Fruit fly (Drosophila melanogaster) whole organism, embryonic: ENCODE data around the gene dgt2.

Source experiments
- Asciz ChIP-seq: fragments of 200-800 bp; sonication (Bioruptor generic); optimal IDR thresholded peaks from 2 replicates; lab custom pipeline; 2017; ENCODE audit warnings: missing biosample characterization, mild to moderate bottlenecking, missing genetic modification characterization, missing genetic modification reagents
- C15 ChIP-seq: fragments of 200-800 bp; sonication (Bioruptor generic); IDR thresholded peaks from 3 replicates; pipeline ENCODE4 v1.3.6; 2022; ENCODE audit warnings: missing biosample characterization, missing genetic modification characterization
- CG10274 ChIP-seq: fragments of 200-800 bp; sonication (Bioruptor generic); optimal IDR thresholded peaks from 3 replicates; lab custom pipeline; 2017; ENCODE audit warnings: missing biosample characterization, mild to moderate bottlenecking, missing genetic modification characterization
- CG10462 ChIP-seq: fragments of 200-800 bp; sonication (Bioruptor generic); optimal IDR thresholded peaks from 2 replicates; lab custom pipeline; 2016; ENCODE audit warnings: missing biosample characterization, missing genetic modification characterization
- CG11093 ChIP-seq: fragments of 200-800 bp; sonication (Bioruptor generic); IDR thresholded peaks from 3 replicates; pipeline ENCODE4 v1.3.6; 2022; ENCODE audit warnings: missing biosample characterization, missing genetic modification characterization
- CG11504 ChIP-seq: fragments of 200-800 bp; sonication (Bioruptor generic); optimal IDR thresholded peaks from 3 replicates; lab custom pipeline; 2019; ENCODE audit warnings: missing biosample characterization, mild to moderate bottlenecking, missing genetic modification characterization, moderate library complexity
- CG11696 ChIP-seq: fragments of 200-800 bp; sonication (Bioruptor generic); IDR thresholded peaks from 2 replicates; pipeline ENCODE4 v1.3.6; 2022; ENCODE audit warnings: missing biosample characterization, missing genetic modification characterization
- CG12219 ChIP-seq: fragments of 200-800 bp; sonication (Bioruptor generic); optimal IDR thresholded peaks from 3 replicates; lab custom pipeline; 2018; ENCODE audit warnings: missing biosample characterization, mild to moderate bottlenecking, missing genetic modification characterization
- CG14710 ChIP-seq: fragments of 200-800 bp; sonication (Bioruptor generic); optimal IDR thresholded peaks from 3 replicates; lab custom pipeline; 2019; ENCODE audit warnings: missing biosample characterization, mild to moderate bottlenecking, missing genetic modification characterization, moderate library complexity
- CG16815 ChIP-seq: fragments of 200-800 bp; sonication (Bioruptor generic); optimal IDR thresholded peaks from 3 replicates; lab custom pipeline; 2017; ENCODE audit warnings: missing biosample characterization, mild to moderate bottlenecking, missing genetic modification characterization
- CG17359 ChIP-seq: fragments of 200-800 bp; sonication (Bioruptor generic); optimal IDR thresholded peaks from 3 replicates; lab custom pipeline; 2018; ENCODE audit warnings: missing biosample characterization, mild to moderate bottlenecking, missing genetic modification characterization, moderate library complexity
- CG1832 ChIP-seq: fragments of 200-800 bp; sonication (Bioruptor generic); optimal IDR thresholded peaks from 2 replicates; lab custom pipeline; 2017; ENCODE audit warnings: missing biosample characterization, mild to moderate bottlenecking, missing genetic modification characterization, inconsistent platforms
- CG2120 ChIP-seq: fragments of 200-800 bp; sonication (Bioruptor generic); optimal IDR thresholded peaks from 3 replicates; lab custom pipeline; 2016; ENCODE audit warnings: missing biosample characterization, missing genetic modification characterization
- CG30020 ChIP-seq: fragments of 200-800 bp; optimal IDR thresholded peaks from 2 replicates; lab custom pipeline; 2019; ENCODE audit warnings: missing biosample characterization, mild to moderate bottlenecking, missing genetic modification characterization, moderate library complexity
- CG31441 ChIP-seq: fragments of 200-800 bp; sonication (Bioruptor generic); IDR thresholded peaks from 2 replicates; pipeline ENCODE4 v1.3.6; 2022; ENCODE audit warnings: missing biosample characterization, missing genetic modification characterization
- CG3838 ChIP-seq: fragments of 200-800 bp; sonication (Bioruptor generic); optimal IDR thresholded peaks from 3 replicates; lab custom pipeline; 2016; ENCODE audit warnings: missing biosample characterization, missing genetic modification characterization
- CG5180 ChIP-seq: fragments of 200-800 bp; sonication (Bioruptor generic); optimal IDR thresholded peaks from 3 replicates; lab custom pipeline; 2017; ENCODE audit warnings: missing biosample characterization, missing genetic modification characterization, mild to moderate bottlenecking, moderate library complexity, missing genetic modification reagents
- CG9215 ChIP-seq: fragments of 200-800 bp; sonication (Bioruptor generic); IDR thresholded peaks from 2 replicates; pipeline ENCODE4 v1.3.6; 2022; ENCODE audit warnings: missing biosample characterization, missing genetic modification characterization
- D ChIP-seq, 2 experiments: fragments of 200-800 bp in 1 of 2; fragments of >200 bp in 1 of 2; sonication (Bioruptor generic) in 1 of 2; optimal IDR thresholded peaks; 2 replicates in 1 of 2; 3 replicates in 1 of 2; lab custom pipeline; 2017; ENCODE audit warnings: mild to moderate bottlenecking in 1 of 2, missing biosample characterization in 1 of 2, missing genetic modification characterization in 1 of 2, missing genetic modification reagents in 1 of 2
- Dref ChIP-seq: fragments of 200-800 bp; sonication (Bioruptor generic); IDR thresholded peaks from 2 replicates; pipeline ENCODE4 v1.3.6; 2022; ENCODE audit warnings: missing biosample characterization, missing genetic modification characterization
- E2f1 ChIP-seq: fragments of 200-800 bp; sonication (Bioruptor generic); IDR thresholded peaks from 2 replicates; pipeline ENCODE4 v1.3.6; 2022; ENCODE audit warnings: missing biosample characterization, missing genetic modification characterization
- Fer1 ChIP-seq: fragments of 200-800 bp; sonication (Bioruptor generic); optimal IDR thresholded peaks from 2 replicates; lab custom pipeline; 2017; ENCODE audit warnings: missing biosample characterization, mild to moderate bottlenecking, missing genetic modification characterization
- GATAe ChIP-seq: fragments of 200-800 bp; sonication (Bioruptor generic); conservative IDR thresholded peaks from 2 replicates; pipeline ENCODE4 v1.3.6; 2022; ENCODE audit warnings: missing biosample characterization, missing genetic modification characterization
- HHEX ChIP-seq: fragments of 200-800 bp; sonication (Bioruptor generic); optimal IDR thresholded peaks from 3 replicates; lab custom pipeline; 2017; ENCODE audit warnings: missing biosample characterization, mild to moderate bottlenecking, missing genetic modification characterization, missing genetic modification reagents
- Hmx ChIP-seq: fragments of 200-800 bp; sonication (Bioruptor generic); optimal IDR thresholded peaks from 2 replicates; lab custom pipeline; 2016; ENCODE audit warnings: missing biosample characterization, missing genetic modification characterization
- Hr39 ChIP-seq: fragments of >200 bp; optimal IDR thresholded peaks from 2 replicates; lab custom pipeline; 2017
- MESR4 ChIP-seq: fragments of 200-800 bp; sonication (Bioruptor generic); optimal IDR thresholded peaks from 2 replicates; lab custom pipeline; 2018; ENCODE audit warnings: missing biosample characterization, mild to moderate bottlenecking, missing genetic modification characterization, moderate library complexity
- Mad ChIP-seq: fragments of 200-800 bp; sonication (Bioruptor generic); optimal IDR thresholded peaks from 2 replicates; lab custom pipeline; 2016; ENCODE audit warnings: missing biosample characterization, missing genetic modification characterization
- Mes4 ChIP-seq: fragments of 200-800 bp; sonication (Bioruptor generic); optimal IDR thresholded peaks from 2 replicates; lab custom pipeline; 2016; ENCODE audit warnings: missing biosample characterization, missing genetic modification characterization
- NK7.1 ChIP-seq: fragments of 200-800 bp; sonication (Bioruptor generic); optimal IDR thresholded peaks from 3 replicates; lab custom pipeline; 2016; ENCODE audit warnings: missing biosample characterization, missing genetic modification characterization
- Sox102F ChIP-seq: fragments of 200-800 bp; sonication (Bioruptor generic); optimal IDR thresholded peaks from 2 replicates; lab custom pipeline; 2018; ENCODE audit warnings: missing biosample characterization, mild to moderate bottlenecking, missing genetic modification characterization, moderate library complexity
- bbx ChIP-seq: fragments of 200-800 bp; sonication (Bioruptor generic); IDR thresholded peaks from 2 replicates; pipeline ENCODE4 v1.3.6; 2022; ENCODE audit warnings: missing biosample characterization, missing genetic modification characterization; ENCODE audit not compliant: partially characterized antibody
- caup ChIP-seq: fragments of 200-800 bp; sonication (Bioruptor generic); optimal IDR thresholded peaks from 3 replicates; lab custom pipeline; 2017; ENCODE audit warnings: missing biosample characterization, mild to moderate bottlenecking, missing genetic modification characterization, moderate library complexity; ENCODE audit not compliant: severe bottlenecking
- da ChIP-seq: fragments of 200-800 bp; sonication (Bioruptor generic); optimal IDR thresholded peaks from 2 replicates; lab custom pipeline; 2016; ENCODE audit warnings: missing biosample characterization, missing genetic modification characterization
- gsb ChIP-seq: fragments of 200-800 bp; sonication (Bioruptor generic); IDR thresholded peaks from 2 replicates; pipeline ENCODE4 v1.3.6; 2022; ENCODE audit warnings: missing biosample characterization, missing genetic modification characterization
- gt ChIP-seq: fragments of 200-800 bp; sonication (Bioruptor generic); IDR thresholded peaks from 2 replicates; pipeline ENCODE4 v1.3.6; 2022; ENCODE audit warnings: missing biosample characterization, missing genetic modification characterization
- ind ChIP-seq: fragments of 200-800 bp; sonication (Bioruptor generic); optimal IDR thresholded peaks from 3 replicates; lab custom pipeline; 2016; ENCODE audit warnings: missing biosample characterization, missing genetic modification characterization
- lab ChIP-seq: fragments of 200-800 bp; sonication (Bioruptor generic); optimal IDR thresholded peaks from 3 replicates; lab custom pipeline; 2017; ENCODE audit warnings: missing biosample characterization, missing genetic modification characterization, mild to moderate bottlenecking, moderate library complexity, missing genetic modification reagents
- lilli ChIP-seq: fragments of 200-800 bp; sonication (Bioruptor generic); optimal IDR thresholded peaks from 3 replicates; lab custom pipeline; 2016; ENCODE audit warnings: missing biosample characterization, missing genetic modification characterization
- nerfin-1 ChIP-seq: fragments of 200-800 bp; sonication (Bioruptor generic); optimal IDR thresholded peaks from 3 replicates; lab custom pipeline; 2019; ENCODE audit warnings: missing biosample characterization, mild to moderate bottlenecking, missing genetic modification characterization, moderate library complexity
- pan ChIP-seq, 4 experiments: fragments of >200 bp in 3 of 4; fragments of 200-800 bp in 1 of 4; sonication (Bioruptor generic) in 1 of 4; optimal IDR thresholded peaks in 3 of 4; IDR thresholded peaks in 1 of 4; 2 replicates each; pipeline versions ENCODE4 v1.3.6 to Lab custom; 2017 to 2022; ENCODE audit warnings: missing biosample characterization in 2 of 4, missing genetic modification characterization in 2 of 4, mixed read lengths in 1 of 4
- peb ChIP-seq: fragments of 200-800 bp; sonication (Bioruptor generic); IDR thresholded peaks from 2 replicates; pipeline ENCODE4 v1.3.6; 2022; ENCODE audit warnings: missing biosample characterization, missing genetic modification characterization
- salm ChIP-seq: fragments of 200-800 bp; sonication (Bioruptor generic); optimal IDR thresholded peaks from 2 replicates; lab custom pipeline; 2018; ENCODE audit warnings: missing biosample characterization, mild to moderate bottlenecking, missing genetic modification characterization
- scrt ChIP-seq: fragments of 200-800 bp; sonication (Bioruptor generic); optimal IDR thresholded peaks from 2 replicates; lab custom pipeline; 2018; ENCODE audit warnings: missing biosample characterization, mild to moderate bottlenecking, missing genetic modification characterization, moderate library complexity
- slbo ChIP-seq: fragments of 200-800 bp; sonication (Bioruptor generic); IDR thresholded peaks from 2 replicates; pipeline ENCODE4 v1.3.6; 2022; ENCODE audit warnings: missing biosample characterization, missing genetic modification characterization
- sna ChIP-seq: fragments of 200-800 bp; sonication (Bioruptor generic); IDR thresholded peaks from 2 replicates; pipeline ENCODE4 v1.3.6; 2022; ENCODE audit warnings: missing biosample characterization, missing genetic modification characterization; ENCODE audit not compliant: partially characterized antibody
- sob ChIP-seq: fragments of 200-800 bp; sonication (Bioruptor generic); IDR thresholded peaks from 2 replicates; pipeline ENCODE4 v1.3.6; 2022; ENCODE audit warnings: missing biosample characterization, missing genetic modification characterization
- tgo ChIP-seq: fragments of 200-800 bp; sonication (Bioruptor generic); IDR thresholded peaks from 3 replicates; pipeline ENCODE4 v1.3.6; 2022; ENCODE audit warnings: missing biosample characterization, missing genetic modification characterization
- unpg ChIP-seq: fragments of 200-800 bp; sonication (Bioruptor generic); optimal IDR thresholded peaks from 3 replicates; lab custom pipeline; 2018; ENCODE audit warnings: missing biosample characterization, mild to moderate bottlenecking, missing genetic modification characterization, moderate library complexity
- wor ChIP-seq: fragments of 200-800 bp; sonication (Bioruptor generic); IDR thresholded peaks from 2 replicates; pipeline ENCODE4 v1.3.6; 2022; ENCODE audit warnings: missing biosample characterization, missing genetic modification characterization

dgt2 gene

DNA sequence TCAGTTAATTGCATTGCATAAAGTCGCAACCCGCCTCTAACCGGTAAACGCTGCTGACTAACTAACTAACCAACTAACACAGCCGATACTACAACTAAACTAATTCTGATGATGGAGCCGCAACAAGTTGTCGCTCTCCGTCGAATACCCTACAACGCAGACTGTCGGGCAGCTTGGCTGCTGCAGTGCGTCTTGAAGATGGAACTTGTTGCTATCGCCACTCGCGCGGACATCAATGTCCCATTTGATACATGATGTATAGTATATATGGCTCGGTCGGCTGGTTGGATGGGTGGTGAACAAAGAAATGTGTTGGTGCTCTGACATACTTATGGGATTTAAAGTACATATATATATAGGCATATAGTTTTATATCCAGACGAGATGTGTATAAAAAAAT is 35.8 kb downstream of the dgt2 start (continued):
- TF ChIP-seq nerfin-1 (tag; lab: Kevin White, UChicago) = no peak
- TF ChIP-seq CG3838 (GFP tag; lab: Kevin White, UChicago) = no peak
- 0 out of 2 replicates have a peak, but pooled peaks have one; percentile 9 for TF ChIP-seq E2f1 (GFP tag; lab: Robert Waterston, UW)
- 0 out of 2 replicates have a peak, but pooled peaks have one; percentile 31 for TF ChIP-seq sob
- TF ChIP-seq sna (GFP tag; lab: Robert Waterston, UW) = no peak
- 0 out of 2 replicates have a peak, but pooled peaks have one; percentile 18 for TF ChIP-seq CG31441 (GFP tag; lab: Robert Waterston, UW)
- no peak for TF ChIP-seq CG16815 (GFP tag; lab: Kevin White, UChicago)
- no peak for TF ChIP-seq Fer1 (GFP tag; lab: Kevin White, UChicago)
- TF ChIP-seq lilli (GFP tag; lab: Kevin White, UChicago) = no peak
- peak; percentile 7 for TF ChIP-seq CG2120 (GFP tag; lab: Kevin White, UChicago)
- no peak for TF ChIP-seq CG1832 (GFP tag; lab: Kevin White, UChicago)
- no peak for TF ChIP-seq CG10462 (GFP tag; lab: Kevin White, UChicago)
- no peak for TF ChIP-seq tgo (GFP tag; lab: Robert Waterston, UW)
- TF ChIP-seq Hr39 (lab: Kevin White, UChicago) = no peak
- no peak for TF ChIP-seq Mad (GFP tag; lab: Kevin White, UChicago)
- peak; percentile 0 for TF ChIP-seq ind (GFP tag; lab: Kevin White, UChicago)
- TF ChIP-seq CG12219 (GFP tag; lab: Kevin White, UChicago) = peak; percentile 3
- no peak for TF ChIP-seq CG11696 (GFP tag; lab: Robert Waterston, UW)
- TF ChIP-seq GATAe (GFP tag; lab: Robert Waterston, UW) = no peak
- peak; percentile 54 for TF ChIP-seq CG11504 (tag; lab: Kevin White, UChicago)
- TF ChIP-seq CG5180 (GFP tag; lab: Kevin White, UChicago) = peak; percentile 90
- TF ChIP-seq CG17359 = peak; percentile 7
- no peak for TF ChIP-seq peb (GFP tag; lab: Robert Waterston, UW)
- peak; percentile 51 for TF ChIP-seq lab (GFP tag; lab: Kevin White, UChicago)
- TF ChIP-seq CG30020 (tag; lab: Kevin White, UChicago) = no peak
- TF ChIP-seq CG10274 (GFP tag; lab: Kevin White, UChicago) = peak; percentile 98
- TF ChIP-seq CG9215 = no peak
- no peak for TF ChIP-seq Asciz
- TF ChIP-seq scrt = no peak
- peak; percentile 7 for TF ChIP-seq Sox102F (GFP tag; lab: Kevin White, UChicago)
- no peak for TF ChIP-seq C15 (GFP tag; lab: Robert Waterston, UW)
- no peak for TF ChIP-seq CG14710 (tag; lab: Kevin White, UChicago)
- TF ChIP-seq da = no peak
- TF ChIP-seq pan (optimal IDR thresholded peaks at IDR 0.05; lab: Kevin White, UChicago) = no peak
- peak in 1 of 2 experiments; percentile 49 for TF ChIP-seq pan (GFP tag; optimal IDR thresholded peaks at IDR 0.05 in 1 of 2, IDR thresholded peaks at IDR 0.05 in 1 of 2)
- no peak for TF ChIP-seq Mes4 (GFP tag; lab: Kevin White, UChicago)
- no peak for TF ChIP-seq Dref (GFP tag; lab: Robert Waterston, UW)
- peak; percentile 38; the same call in 1 of the 2 replicates for TF ChIP-seq slbo
- no peak for TF ChIP-seq bbx
- TF ChIP-seq caup (GFP tag; lab: Kevin White, UChicago) = no peak
- TF ChIP-seq gt (GFP tag; lab: Robert Waterston, UW) = no peak
- no peak for TF ChIP-seq CG11093
- peak; percentile 21 for TF ChIP-seq HHEX (GFP tag; lab: Kevin White, UChicago)
- no peak for TF ChIP-seq salm (tag; lab: Kevin White, UChicago)
- TF ChIP-seq Hmx (GFP tag; lab: Kevin White, UChicago) = no peak
- no peak for TF ChIP-seq NK7.1 (GFP tag; lab: Kevin White, UChicago)
- TF ChIP-seq D (optimal IDR thresholded peaks at IDR 0.05; lab: Kevin White, UChicago) = no peak
- no peak for TF ChIP-seq D (GFP tag; optimal IDR thresholded peaks at IDR 0.05; lab: Kevin White, UChicago)
- no peak for TF ChIP-seq wor
- TF ChIP-seq MESR4 (GFP tag; lab: Kevin White, UChicago) = no peak
- peak; percentile 8 for TF ChIP-seq unpg (GFP tag; lab: Kevin White, UChicago)
- 0 out of 2 replicates have a peak, but pooled peaks have one; percentile 39 for TF ChIP-seq gsb (GFP tag; lab: Robert Waterston, UW)
